Worm (Caenorhabditis elegans) whole organism, L1 larva: ENCODE data around the gene spp-26.
A peak's percentile ranks its signal among the peaks of the same experiment; 100 is the strongest.
"Not testable (repeated sequence)": the region's sequence is repeated elsewhere in the genome, so short reads cannot be mapped to it uniquely, and the experiment has no call there.

Source experiments
- aha-1 ChIP-seq: fragments of 150-350 bp; optimal IDR thresholded peaks from 2 replicates; lab custom pipeline; 2014; ENCODE audit warnings: missing biosample characterization, missing genetic modification characterization
- blmp-1 ChIP-seq: fragments of 150-350 bp; optimal IDR thresholded peaks from 2 replicates; lab custom pipeline; 2014; ENCODE audit warnings: missing biosample characterization, missing genetic modification characterization
- ceh-63 ChIP-seq: fragments of 200-800 bp; sonication (Bioruptor generic); optimal IDR thresholded peaks from 2 replicates; lab custom pipeline; 2018; ENCODE audit warnings: mild to moderate bottlenecking, missing genetic modification characterization, missing compliant biosample characterization
- ceh-8 ChIP-seq: fragments of 200-800 bp; sonication (Bioruptor generic); optimal IDR thresholded peaks from 2 replicates; lab custom pipeline; 2018; ENCODE audit warnings: mild to moderate bottlenecking, missing genetic modification characterization, moderate library complexity, missing compliant biosample characterization
- ces-1 ChIP-seq: fragments of 150-350 bp; optimal IDR thresholded peaks from 2 replicates; lab custom pipeline; 2014; ENCODE audit warnings: missing biosample characterization, missing genetic modification reagents, missing genetic modification characterization
- dpl-1 ChIP-seq, 3 experiments: fragments of 150-350 bp in 2 of 3; sonication (generic microtip) in 1 of 3; optimal IDR thresholded peaks; 2 replicates each; lab custom pipeline; 2014 to 2017; ENCODE audit warnings: missing biosample characterization in 3 of 3, missing genetic modification characterization in 3 of 3, missing genetic modification reagents in 3 of 3
- efl-1 ChIP-seq, 4 experiments: fragments of 150-350 bp; optimal IDR thresholded peaks in 3 of 4; peaks in 1 of 4; 1 replicate in 1 of 4; 2 replicates in 3 of 4; lab custom pipeline; 2014; ENCODE audit warnings: missing biosample characterization in 2 of 4, missing genetic modification characterization in 2 of 4, missing genetic modification reagents in 2 of 4
- efl-3 ChIP-seq: fragments of 200-800 bp; sonication (Bioruptor generic); optimal IDR thresholded peaks from 2 replicates; lab custom pipeline; 2018; ENCODE audit warnings: mild to moderate bottlenecking, missing genetic modification characterization, missing compliant biosample characterization
- elt-2 ChIP-seq: sonication (generic microtip); optimal IDR thresholded peaks from 2 replicates; lab custom pipeline; 2016; ENCODE audit warnings: missing genetic modification characterization, mild to moderate bottlenecking, inconsistent platforms, missing compliant biosample characterization, missing genetic modification reagents
- fkh-8 ChIP-seq: sonication (generic microtip); optimal IDR thresholded peaks from 2 replicates; lab custom pipeline; 2016; ENCODE audit warnings: mild to moderate bottlenecking, missing genetic modification characterization, missing compliant biosample characterization
- hlh-4 ChIP-seq: sonication (generic microtip); optimal IDR thresholded peaks from 2 replicates; lab custom pipeline; 2016; ENCODE audit warnings: mild to moderate bottlenecking, missing genetic modification characterization, missing compliant biosample characterization
- isw-1 ChIP-seq: fragments of 200-800 bp; sonication (Bioruptor generic); IDR thresholded peaks from 2 replicates; pipeline ENCODE4 v1.3.6; 2022; ENCODE audit warnings: missing genetic modification characterization, missing compliant biosample characterization
- jun-1 ChIP-seq: fragments of 150-350 bp; optimal IDR thresholded peaks from 2 replicates; lab custom pipeline; 2014; ENCODE audit warnings: missing biosample characterization, missing genetic modification reagents, missing genetic modification characterization
- lin-14 ChIP-seq: fragments of 200-800 bp; sonication (Bioruptor generic); optimal IDR thresholded peaks from 2 replicates; lab custom pipeline; 2018; ENCODE audit warnings: mild to moderate bottlenecking, missing genetic modification characterization, moderate library complexity, missing compliant biosample characterization
- lin-35 ChIP-seq, 2 experiments: fragments of 150-350 bp; optimal IDR thresholded peaks; 2 replicates each; lab custom pipeline; 2014; ENCODE audit warnings: missing biosample characterization in 2 of 2, missing genetic modification characterization in 2 of 2, missing genetic modification reagents in 2 of 2
- lin-39 ChIP-seq: fragments of 150-350 bp; optimal IDR thresholded peaks from 2 replicates; lab custom pipeline; 2014; ENCODE audit warnings: missing biosample characterization, missing genetic modification reagents, missing genetic modification characterization
- lir-3 ChIP-seq: sonication (generic microtip); optimal IDR thresholded peaks from 2 replicates; lab custom pipeline; 2016; ENCODE audit warnings: mild to moderate bottlenecking, missing genetic modification characterization, moderate library complexity, missing compliant biosample characterization; ENCODE audit not compliant: poor library complexity
- lsy-2 ChIP-seq, 2 experiments: fragments of 150-350 bp; optimal IDR thresholded peaks; 2 replicates each; lab custom pipeline; 2014; ENCODE audit warnings: missing biosample characterization in 2 of 2, missing genetic modification characterization in 2 of 2
- mab-9 ChIP-seq: fragments of 200-800 bp; sonication (Bioruptor generic); IDR thresholded peaks from 2 replicates; pipeline ENCODE4 v1.3.6; 2022; ENCODE audit warnings: missing genetic modification reagents, missing genetic modification characterization, missing compliant biosample characterization
- nhr-11 ChIP-seq: fragments of 150-350 bp; optimal IDR thresholded peaks from 2 replicates; lab custom pipeline; 2014; ENCODE audit warnings: missing biosample characterization, missing genetic modification characterization
- nhr-20 ChIP-seq: sonication (generic microtip); optimal IDR thresholded peaks from 2 replicates; lab custom pipeline; 2016; ENCODE audit warnings: mild to moderate bottlenecking, missing genetic modification characterization, missing compliant biosample characterization
- nhr-28 ChIP-seq: fragments of 150-350 bp; optimal IDR thresholded peaks from 2 replicates; lab custom pipeline; 2014; ENCODE audit warnings: missing biosample characterization, missing genetic modification characterization
- nhr-76 ChIP-seq: sonication (generic microtip); optimal IDR thresholded peaks from 2 replicates; lab custom pipeline; 2017; ENCODE audit warnings: missing biosample characterization, missing genetic modification characterization
- nhr-77 ChIP-seq: fragments of 150-350 bp; optimal IDR thresholded peaks from 2 replicates; lab custom pipeline; 2014; ENCODE audit warnings: missing biosample characterization, missing genetic modification characterization
- nhr-84 ChIP-seq: sonication (generic microtip); optimal IDR thresholded peaks from 2 replicates; lab custom pipeline; 2017; ENCODE audit warnings: missing biosample characterization, missing genetic modification characterization
- nhr-90 ChIP-seq: sonication (generic microtip); optimal IDR thresholded peaks from 2 replicates; lab custom pipeline; 2016; ENCODE audit warnings: mild to moderate bottlenecking, missing genetic modification characterization, missing compliant biosample characterization; ENCODE audit not compliant: poor library complexity
- pag-3 ChIP-seq: sonication (generic microtip); optimal IDR thresholded peaks from 2 replicates; lab custom pipeline; 2017; ENCODE audit warnings: missing genetic modification characterization, mild to moderate bottlenecking, missing compliant biosample characterization, antibody characterized with exemption, borderline replicate concordance; ENCODE audit not compliant: insufficient read depth
- rnt-1 ChIP-seq: sonication (generic microtip); optimal IDR thresholded peaks from 2 replicates; lab custom pipeline; 2016; ENCODE audit warnings: mild to moderate bottlenecking, missing genetic modification characterization, moderate library complexity, missing compliant biosample characterization
- skn-1 ChIP-seq: fragments of 150-350 bp; optimal IDR thresholded peaks from 2 replicates; lab custom pipeline; 2014; ENCODE audit warnings: missing biosample characterization, missing genetic modification characterization
- tbx-2 ChIP-seq: sonication (generic microtip); optimal IDR thresholded peaks from 2 replicates; lab custom pipeline; 2016; ENCODE audit warnings: missing genetic modification characterization, missing compliant biosample characterization
- unc-30 ChIP-seq: sonication (generic microtip); optimal IDR thresholded peaks from 2 replicates; lab custom pipeline; 2017; ENCODE audit warnings: missing biosample characterization, missing genetic modification characterization
- zip-4 ChIP-seq: fragments of 200-800 bp; sonication (Bioruptor generic); optimal IDR thresholded peaks from 2 replicates; lab custom pipeline; 2018; ENCODE audit warnings: mild to moderate bottlenecking, missing genetic modification characterization, moderate library complexity, missing compliant biosample characterization

Gene spp-26

DNA sequence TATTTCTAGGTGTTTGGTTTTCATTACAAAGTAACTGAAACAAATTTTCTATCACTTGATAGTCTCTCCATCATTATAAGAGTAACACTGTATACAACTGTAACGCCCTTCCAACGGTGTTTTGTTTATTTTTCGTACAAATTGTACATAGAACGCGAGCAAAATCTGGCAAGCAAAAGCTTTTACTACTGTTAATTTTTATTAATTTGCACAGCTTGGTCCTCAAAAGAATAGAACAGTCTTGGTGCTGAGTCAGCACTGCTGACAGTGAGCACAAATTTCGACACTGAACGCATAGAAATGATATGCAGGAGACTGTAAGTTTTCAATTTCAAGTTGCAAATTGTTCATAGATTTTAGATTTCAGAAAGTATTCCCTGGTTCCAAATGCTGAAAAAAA is 31.3 kb upstream of the spp-26 start, which contains the start of gene ZK1055.2:
Gene ZK1055.2, plus strand, starts transcription at position 301 of the 400 bp plus-strand sequence.
- TF ChIP-seq isw-1 (no peak), nhr-84 (no peak), ceh-63 (GFP tag; lab: Kevin White, UChicago) (no peak), efl-3 (GFP tag; lab: Kevin White, UChicago) (no peak), mab-9 (GFP tag; lab: Robert Waterston, UW) (no peak), nhr-28 (tag; lab: Kevin White, UChicago) (no peak), pag-3 (no peak), ces-1 (no peak), aha-1 (tag; lab: Kevin White, UChicago) (no peak), hlh-4 (tag; lab: Kevin White, UChicago) (no peak), lin-39 (no peak), efl-1 (optimal IDR thresholded peaks at IDR 0.05; lab: Kevin White, UChicago) (no peak), efl-1 (GFP tag; optimal IDR thresholded peaks at IDR 0.05 in 1 of 2; lab: Kevin White, UChicago) (no peak)

DNA sequence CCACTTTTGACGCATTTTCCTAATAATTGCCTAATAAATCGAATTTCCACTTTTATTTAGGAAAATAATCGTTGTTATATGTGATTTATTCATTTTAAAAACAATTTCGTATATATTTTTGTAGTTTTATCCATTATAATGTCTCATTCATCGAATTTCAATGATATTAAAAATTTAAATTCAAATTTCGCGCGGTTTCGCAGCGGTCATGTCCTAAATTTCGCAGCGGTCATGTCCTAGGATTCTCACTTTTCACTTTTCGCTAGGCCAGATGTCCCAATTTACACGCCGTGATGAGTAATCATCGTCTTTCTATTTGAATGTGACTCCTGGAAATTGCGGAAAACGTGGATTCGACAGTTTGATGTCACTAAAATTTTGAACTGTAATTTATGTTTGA is 22.8 kb upstream of the spp-26 start, which contains the start of gene ZK1055.4:
Gene ZK1055.4, plus strand, starts transcription at position 301 of the 400 bp plus-strand sequence.
- not testable (repeated sequence) for TF ChIP-seq efl-1 (optimal IDR thresholded peaks at IDR 0.05; lab: Kevin White, UChicago)
- TF ChIP-seq efl-1 (GFP tag; optimal IDR thresholded peaks at IDR 0.05 in 1 of 2; lab: Kevin White, UChicago) (peak in 1 of 2 experiments; percentile 17), blmp-1 (tag; lab: Kevin White, UChicago) (peak; percentile 44), dpl-1 (GFP tag; optimal IDR thresholded peaks at IDR 0.05; lab: Kevin White, UChicago) (peak in 1 of 3 experiments; percentile 4)

DNA sequence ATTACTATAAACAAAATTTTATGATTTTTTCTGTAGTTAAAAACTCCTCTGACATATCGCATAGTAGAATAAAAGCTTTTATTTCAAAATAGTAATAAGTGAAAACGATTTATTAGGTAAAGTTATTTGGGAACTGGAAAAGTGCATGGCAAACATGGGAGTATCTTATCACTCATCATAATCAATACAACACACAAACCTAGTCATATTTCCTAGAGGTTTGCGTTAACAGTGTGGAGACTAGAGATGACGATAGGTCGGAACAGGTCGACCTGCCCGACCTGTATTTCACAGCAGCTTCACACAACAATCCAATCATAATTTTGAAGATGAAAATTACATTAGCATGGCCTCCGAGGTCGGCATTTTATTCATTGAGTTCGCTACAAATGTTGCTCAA is 21.0 kb upstream of the spp-26 start, which contains the start of gene EGAP9.3:
Gene EGAP9.3, minus strand, starts transcription at position 131 of the 400 bp plus-strand sequence.
- TF ChIP-seq lsy-2 (tag; optimal IDR thresholded peaks at IDR 0.05; lab: Kevin White, UChicago) = no peak

DNA sequence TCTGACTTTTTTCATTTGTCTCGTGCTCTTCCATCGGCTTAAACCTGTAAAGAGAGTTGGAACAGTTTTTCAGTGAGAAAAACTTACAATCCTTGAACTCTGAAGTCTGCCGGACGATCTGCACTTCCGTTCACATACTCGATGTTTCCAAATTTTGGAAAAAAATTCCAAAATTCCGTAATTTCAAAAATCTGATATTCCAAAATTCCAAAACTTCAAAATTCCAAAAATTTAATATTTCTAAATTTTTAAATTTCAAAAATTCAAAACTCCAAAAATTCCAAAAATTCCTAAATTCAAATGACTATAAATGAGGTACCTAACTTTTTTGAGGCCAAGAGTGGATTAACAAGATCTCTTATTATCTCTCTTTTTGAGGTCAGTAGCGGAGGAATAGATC is 17.6 kb upstream of the spp-26 start, which contains the start of gene EGAP9.4:
Gene EGAP9.4, plus strand, starts transcription at position 301 of the 400 bp plus-strand sequence.
- no peak for TF ChIP-seq unc-30 (tag; lab: Kevin White, UChicago)
- no peak for TF ChIP-seq nhr-90 (tag; lab: Kevin White, UChicago)
- no peak for TF ChIP-seq skn-1 (tag; lab: Kevin White, UChicago)
- TF ChIP-seq fkh-8 (tag; lab: Kevin White, UChicago) = no peak
- no peak for TF ChIP-seq nhr-11 (tag; lab: Kevin White, UChicago)
- no peak for TF ChIP-seq nhr-77 (tag; lab: Kevin White, UChicago)
- TF ChIP-seq lir-3 (tag; lab: Kevin White, UChicago) = no peak
- TF ChIP-seq zip-4 = no peak
- TF ChIP-seq tbx-2 (tag; lab: Kevin White, UChicago) = no peak

DNA sequence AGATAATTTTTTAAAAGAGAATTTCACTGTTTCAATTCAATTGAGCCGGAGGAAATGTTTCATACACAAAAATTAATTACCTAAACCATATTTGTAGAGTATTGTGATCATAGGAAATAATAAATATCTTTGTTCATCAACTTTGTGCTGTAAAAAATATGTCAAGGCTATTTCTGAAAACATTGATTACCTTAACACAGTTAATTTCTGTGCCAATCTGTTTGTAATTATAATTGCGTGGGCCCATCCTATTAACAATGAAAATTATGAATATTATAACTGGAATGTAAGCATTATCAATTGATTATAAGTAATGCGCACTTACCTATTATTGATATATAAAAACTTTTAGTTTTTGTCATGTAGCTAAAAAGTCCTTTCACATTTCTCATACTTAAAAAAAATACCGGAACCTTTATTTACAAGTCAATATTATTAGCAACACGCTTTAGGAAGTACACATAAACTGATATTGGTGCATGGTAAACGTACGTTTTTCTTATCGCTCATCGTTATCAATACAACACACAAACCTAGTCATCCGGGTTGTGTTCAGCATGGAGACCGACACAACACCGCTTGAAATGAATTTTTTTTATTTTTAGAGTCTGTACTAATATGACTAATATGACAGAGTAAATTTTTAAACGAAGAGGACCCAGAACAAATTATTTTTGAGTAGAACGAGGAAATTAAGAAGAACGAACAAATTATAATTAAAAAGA is 16.6 kb upstream of the spp-26 start, which contains the start of gene fut-2:
Gene fut-2, minus strand, starts transcription at position 485 of the 725 bp plus-strand sequence.
- peak; percentile 85 for TF ChIP-seq elt-2 (tag; lab: Kevin White, UChicago)
- no peak for TF ChIP-seq ceh-8 (GFP tag; lab: Kevin White, UChicago)
- no peak for TF ChIP-seq nhr-20 (tag; lab: Kevin White, UChicago)
- TF ChIP-seq lin-35 (GFP tag; optimal IDR thresholded peaks at IDR 0.05; lab: Kevin White, UChicago) = peak in 1 of 2 experiments; percentile 12
- TF ChIP-seq lin-14 (GFP tag; lab: Kevin White, UChicago) = no peak
- TF ChIP-seq nhr-76 (tag; lab: Kevin White, UChicago) = no peak
- TF ChIP-seq efl-1 (optimal IDR thresholded peaks at IDR 0.05; lab: Kevin White, UChicago) = no peak
- TF ChIP-seq efl-1 (GFP tag; optimal IDR thresholded peaks at IDR 0.05 in 1 of 2; lab: Kevin White, UChicago) = peak in 1 of 2 experiments; percentile 28
- TF ChIP-seq jun-1 (tag; lab: Kevin White, UChicago) = no peak
- TF ChIP-seq rnt-1 (tag; lab: Kevin White, UChicago) = no peak
- no peak for TF ChIP-seq pag-3
- no peak for TF ChIP-seq nhr-28 (tag; lab: Kevin White, UChicago)
